Fruit fly (Drosophila melanogaster) whole organism, wandering third instar larva: ENCODE data around the gene Gr10a.

Source experiments
- Abd-B ChIP-seq: fragments of >200 bp; optimal IDR thresholded peaks from 2 replicates; lab custom pipeline; 2017; ENCODE audit warnings: missing biosample characterization, missing genetic modification characterization
- CG32264 ChIP-seq: fragments of 200-800 bp; sonication (Bioruptor generic); optimal IDR thresholded peaks from 2 replicates; lab custom pipeline; 2016; ENCODE audit warnings: missing biosample characterization, missing genetic modification characterization
- CG9705 ChIP-seq: fragments of 200-800 bp; sonication (Bioruptor generic); optimal IDR thresholded peaks from 2 replicates; lab custom pipeline; 2018; ENCODE audit warnings: missing biosample characterization, mild to moderate bottlenecking, missing genetic modification characterization
- GATAd ChIP-seq: sonication (Bioruptor generic); optimal IDR thresholded peaks from 2 replicates; lab custom pipeline; 2016; ENCODE audit warnings: missing biosample characterization, missing genetic modification characterization
- Hnf4 ChIP-seq: fragments of 200-800 bp; sonication (Bioruptor generic); optimal IDR thresholded peaks from 2 replicates; lab custom pipeline; 2016; ENCODE audit warnings: missing biosample characterization, mild to moderate bottlenecking, missing genetic modification characterization
- Hr78 ChIP-seq: fragments of >200 bp; optimal IDR thresholded peaks from 2 replicates; lab custom pipeline; 2017; ENCODE audit warnings: missing biosample characterization, missing genetic modification characterization
- Hr83 ChIP-seq: fragments of 200-300 bp; sonication (Bioruptor generic); optimal IDR thresholded peaks from 2 replicates; lab custom pipeline; 2016; ENCODE audit warnings: missing biosample characterization, mild to moderate bottlenecking, missing genetic modification characterization, moderate library complexity; ENCODE audit not compliant: poor library complexity, severe bottlenecking
- Jra ChIP-seq: sonication (Bioruptor generic); optimal IDR thresholded peaks from 2 replicates; lab custom pipeline; 2016; ENCODE audit warnings: missing biosample characterization, missing genetic modification characterization
- Myc ChIP-seq: fragments of >200 bp; optimal IDR thresholded peaks from 2 replicates; lab custom pipeline; 2017
- N ChIP-seq: fragments of >200 bp; optimal IDR thresholded peaks from 2 replicates; lab custom pipeline; 2018; ENCODE audit warnings: missing biosample characterization, missing external identifiers, missing genetic modification characterization
- OdsH ChIP-seq: fragments of 200-800 bp; sonication (Bioruptor generic); optimal IDR thresholded peaks from 2 replicates; lab custom pipeline; 2016; ENCODE audit warnings: missing biosample characterization, mild to moderate bottlenecking, missing genetic modification characterization
- Rel ChIP-seq, 2 experiments: fragments of 200-800 bp; sonication (Bioruptor generic) in 1 of 2; optimal IDR thresholded peaks; 2 replicates in 1 of 2; 3 replicates in 1 of 2; lab custom pipeline; 2016 to 2019; ENCODE audit warnings: mild to moderate bottlenecking in 2 of 2, missing biosample characterization in 2 of 2, missing genetic modification characterization in 2 of 2, moderate library complexity in 1 of 2
- Sp1 ChIP-seq: fragments of 200-800 bp; sonication (Bioruptor generic); optimal IDR thresholded peaks from 3 replicates; lab custom pipeline; 2019; ENCODE audit warnings: missing biosample characterization, mild to moderate bottlenecking, missing genetic modification characterization, moderate library complexity
- Vsx2 ChIP-seq: fragments of 200-300, 225-300 bp; sonication (Bioruptor generic); optimal IDR thresholded peaks from 2 replicates; lab custom pipeline; 2018; ENCODE audit warnings: missing biosample characterization, missing genetic modification characterization; ENCODE audit not compliant: partially characterized antibody
- br ChIP-seq: fragments of 200-800 bp; sonication (Bioruptor generic); optimal IDR thresholded peaks from 2 replicates; lab custom pipeline; 2016; ENCODE audit warnings: missing biosample characterization, missing genetic modification characterization
- brk ChIP-seq: fragments of 200-800 bp; sonication (Bioruptor generic); optimal IDR thresholded peaks from 2 replicates; lab custom pipeline; 2016; ENCODE audit warnings: missing biosample characterization, mild to moderate bottlenecking, missing genetic modification characterization
- dl ChIP-seq, 2 experiments: fragments of 175-275, 200-275 bp in 1 of 2; fragments of 200-275 bp in 1 of 2; sonication (Bioruptor generic); optimal IDR thresholded peaks; lab custom pipeline; 2018; ENCODE audit warnings: mild to moderate bottlenecking in 2 of 2, missing biosample characterization in 2 of 2, missing genetic modification characterization in 2 of 2, moderate library complexity in 2 of 2; ENCODE audit not compliant: partially characterized antibody in 2 of 2, insufficient read depth in 1 of 2
- dmrt93B ChIP-seq: fragments of 200-800 bp; sonication (Bioruptor generic); optimal IDR thresholded peaks from 2 replicates; lab custom pipeline; 2018; ENCODE audit warnings: missing biosample characterization, mild to moderate bottlenecking, missing genetic modification characterization
- dsf ChIP-seq: sonication (Bioruptor generic); optimal IDR thresholded peaks from 2 replicates; lab custom pipeline; 2016; ENCODE audit warnings: missing biosample characterization, missing genetic modification characterization, borderline replicate concordance
- fru ChIP-seq: fragments of 200-800 bp; sonication (Bioruptor generic); optimal IDR thresholded peaks from 3 replicates; lab custom pipeline; 2016; ENCODE audit warnings: missing biosample characterization, mild to moderate bottlenecking, missing genetic modification characterization
- jim ChIP-seq: fragments of 175-275, 200-325 bp; sonication (Bioruptor generic); optimal IDR thresholded peaks from 2 replicates; lab custom pipeline; 2016; ENCODE audit warnings: missing biosample characterization, mild to moderate bottlenecking, missing genetic modification characterization
- lola ChIP-seq: fragments of >200 bp; optimal IDR thresholded peaks from 2 replicates; lab custom pipeline; 2017; ENCODE audit warnings: missing biosample characterization, missing genetic modification characterization
- pan ChIP-seq: fragments of >200 bp; optimal IDR thresholded peaks from 2 replicates; lab custom pipeline; 2017
- rgr ChIP-seq: fragments of 200-800 bp; sonication (Bioruptor generic); optimal IDR thresholded peaks from 3 replicates; lab custom pipeline; 2016; ENCODE audit warnings: missing biosample characterization, mild to moderate bottlenecking, missing genetic modification characterization
- sv ChIP-seq: fragments of 200-800 bp; sonication (Bioruptor generic); optimal IDR thresholded peaks from 3 replicates; lab custom pipeline; 2016; ENCODE audit warnings: missing biosample characterization, missing genetic modification characterization
- tai ChIP-seq: sonication (Bioruptor generic); optimal IDR thresholded peaks from 2 replicates; lab custom pipeline; 2016; ENCODE audit warnings: missing biosample characterization, missing genetic modification characterization
- usp ChIP-seq: fragments of >200 bp; optimal IDR thresholded peaks from 2 replicates; lab custom pipeline; 2017; ENCODE audit warnings: missing biosample characterization, missing genetic modification characterization

Gene Gr10a

DNA sequence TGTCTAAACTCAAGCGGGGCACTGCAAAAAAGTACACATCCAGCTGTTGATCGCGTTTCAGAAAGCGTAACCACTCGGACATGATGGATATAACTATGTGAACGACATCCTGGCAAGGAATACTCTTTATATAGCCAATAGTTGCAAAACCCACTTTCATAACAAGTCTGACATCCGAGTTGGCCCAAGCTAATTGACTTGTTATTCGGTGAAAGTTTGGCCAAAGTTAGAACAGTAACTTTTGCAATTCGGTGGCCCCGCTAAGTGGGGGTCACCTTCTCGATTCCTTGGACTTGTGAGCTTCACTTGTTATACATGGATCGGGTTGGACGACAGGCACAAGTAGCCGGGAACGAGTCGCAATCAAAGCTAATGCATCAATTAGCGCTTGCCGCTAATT is at the start of gene Gr10a, which contains the start of gene Or10a:
Gr10a (minus strand) TSS at position 101 of the 400 bp plus-strand sequence.
Or10a (minus strand) TSS at position 101 of the 400 bp plus-strand sequence.
- TF ChIP-seq Abd-B (GFP tag; lab: Kevin White, UChicago) (no peak), Myc (lab: Kevin White, UChicago) (no peak), Sp1 (no peak), OdsH (GFP tag; lab: Kevin White, UChicago) (no peak), GATAd (GFP tag; lab: Kevin White, UChicago) (no peak), lola (GFP tag; lab: Kevin White, UChicago) (no peak), N (GFP tag; lab: Kevin White, UChicago) (no peak), brk (GFP tag; lab: Kevin White, UChicago) (no peak), br (GFP tag; lab: Kevin White, UChicago) (no peak)

DNA sequence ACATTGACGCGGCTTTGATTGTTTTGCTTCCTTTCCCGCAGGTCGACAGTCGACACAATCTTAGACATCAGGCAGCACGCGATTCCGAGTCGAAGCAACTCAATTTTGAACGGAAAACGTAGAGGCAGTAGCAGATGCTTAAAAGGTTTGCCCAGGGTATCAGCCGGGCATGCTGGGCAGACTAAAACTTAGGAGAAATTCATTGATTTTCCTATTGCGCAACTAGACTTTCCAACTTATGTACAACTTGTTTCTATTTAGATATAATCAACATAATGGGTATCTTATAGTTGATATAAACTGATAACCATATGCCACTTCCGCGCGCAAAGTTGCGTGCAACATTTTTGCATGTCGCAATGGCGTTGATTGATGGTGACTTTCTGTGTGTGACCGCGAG is 49.5 kb upstream of the Gr10a start:
- no peak for TF ChIP-seq dmrt93B (GFP tag; lab: Kevin White, UChicago)
- TF ChIP-seq sv (GFP tag; lab: Kevin White, UChicago): no peak
- TF ChIP-seq dl (GFP tag; optimal IDR thresholded peaks at IDR 0.05; lab: Kevin White, UChicago; ENCODE audit: insufficient read depth in 1 of 2, partially characterized antibody in 2 of 2): no peak
- no peak for TF ChIP-seq pan (lab: Kevin White, UChicago)
- TF ChIP-seq Abd-B (GFP tag; lab: Kevin White, UChicago): no peak
- TF ChIP-seq dsf (GFP tag; lab: Kevin White, UChicago): no peak
- no peak for TF ChIP-seq CG32264 (GFP tag; lab: Kevin White, UChicago)
- no peak for TF ChIP-seq Hr78 (GFP tag; lab: Kevin White, UChicago)
- no peak for TF ChIP-seq usp (GFP tag; lab: Kevin White, UChicago)
- TF ChIP-seq, all 38 proteins: peak for 0

DNA sequence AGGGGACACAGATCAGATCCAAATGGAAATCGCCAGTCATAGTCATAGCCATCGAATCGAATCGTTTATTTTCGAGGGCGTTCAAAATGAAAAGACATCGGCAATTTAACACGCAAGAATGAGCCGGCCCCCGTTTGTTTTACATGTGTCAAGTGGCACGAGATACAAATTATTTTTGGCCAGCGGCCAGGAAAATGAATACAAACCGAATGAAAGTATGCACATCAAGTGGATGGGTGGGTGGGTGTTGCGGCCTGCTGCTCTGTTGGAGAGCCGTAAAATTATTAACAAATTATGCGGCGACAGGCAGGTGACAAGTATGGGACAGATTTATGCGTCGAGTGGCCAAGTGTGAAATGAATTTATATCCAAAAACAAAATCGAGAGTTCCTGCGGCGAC is 46.8 kb upstream of the Gr10a start:
- TF ChIP-seq jim (GFP tag; lab: Kevin White, UChicago): no peak
- no peak for TF ChIP-seq CG32264 (GFP tag; lab: Kevin White, UChicago)
- TF ChIP-seq Hr78 (GFP tag; lab: Kevin White, UChicago): no peak
- TF ChIP-seq tai (GFP tag; lab: Kevin White, UChicago): no peak
- TF ChIP-seq Jra (GFP tag; lab: Kevin White, UChicago): no peak
- TF ChIP-seq Vsx2 (GFP tag; lab: Kevin White, UChicago): no peak
- TF ChIP-seq sv (GFP tag; lab: Kevin White, UChicago): no peak
- TF ChIP-seq dsf (GFP tag; lab: Kevin White, UChicago): no peak
- TF ChIP-seq dmrt93B (GFP tag; lab: Kevin White, UChicago): no peak
- TF ChIP-seq CG9705 (GFP tag; lab: Kevin White, UChicago): no peak
- TF ChIP-seq Hnf4 (GFP tag; lab: Kevin White, UChicago): no peak
- no peak for TF ChIP-seq Sp1

DNA sequence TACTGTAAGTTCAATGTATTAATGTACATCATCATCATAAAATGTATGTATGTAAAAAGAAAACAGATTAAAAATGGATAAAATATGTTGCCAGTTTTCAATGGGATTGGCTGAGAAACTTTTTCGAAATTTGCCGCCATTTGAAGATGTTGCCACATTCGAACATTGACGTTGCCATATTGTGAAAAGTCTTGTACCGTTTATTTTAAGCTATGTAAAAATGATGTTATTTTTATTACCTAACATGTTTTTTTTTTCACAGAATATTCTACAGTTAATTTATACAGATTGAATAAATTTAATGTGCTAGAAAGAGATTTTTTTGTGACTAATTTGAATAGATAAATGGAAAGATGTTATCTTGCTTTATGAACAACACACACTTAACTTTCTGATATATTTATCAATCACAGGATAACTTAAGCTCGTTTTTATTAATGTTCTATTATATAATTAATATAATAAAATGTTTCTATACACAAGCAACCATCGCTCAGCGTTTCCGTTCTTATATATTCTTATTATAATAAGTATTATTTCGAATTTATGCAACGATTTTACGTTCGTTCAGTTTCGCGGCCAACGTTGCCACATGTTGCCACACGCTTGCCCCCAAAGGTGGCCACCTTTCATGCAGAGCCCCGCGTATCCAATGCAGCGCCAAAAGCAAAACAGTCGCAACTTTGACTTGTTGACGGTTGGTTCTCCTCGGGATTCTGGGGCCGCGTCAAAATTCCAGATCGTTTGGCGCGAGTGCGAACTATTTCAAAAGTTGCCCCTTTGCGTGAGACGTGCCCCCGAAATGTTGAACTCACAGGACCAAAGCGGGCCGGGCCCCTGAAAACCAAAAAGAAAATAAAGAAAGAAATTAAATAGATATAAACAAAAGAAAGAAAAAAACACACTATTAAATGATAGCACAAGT is 42.0 kb upstream of the Gr10a start, which contains the start of gene CG43155:
CG43155 (plus strand) TSS at position 875 of the 925 bp plus-strand sequence.
- TF ChIP-seq pan (lab: Kevin White, UChicago) (no peak), fru (GFP tag; lab: Kevin White, UChicago) (no peak), Rel (GFP tag; optimal IDR thresholded peaks at IDR 0.05; lab: Kevin White, UChicago) (no peak), Rel (tag; optimal IDR thresholded peaks at IDR 0.05; lab: Kevin White, UChicago) (no peak)

DNA sequence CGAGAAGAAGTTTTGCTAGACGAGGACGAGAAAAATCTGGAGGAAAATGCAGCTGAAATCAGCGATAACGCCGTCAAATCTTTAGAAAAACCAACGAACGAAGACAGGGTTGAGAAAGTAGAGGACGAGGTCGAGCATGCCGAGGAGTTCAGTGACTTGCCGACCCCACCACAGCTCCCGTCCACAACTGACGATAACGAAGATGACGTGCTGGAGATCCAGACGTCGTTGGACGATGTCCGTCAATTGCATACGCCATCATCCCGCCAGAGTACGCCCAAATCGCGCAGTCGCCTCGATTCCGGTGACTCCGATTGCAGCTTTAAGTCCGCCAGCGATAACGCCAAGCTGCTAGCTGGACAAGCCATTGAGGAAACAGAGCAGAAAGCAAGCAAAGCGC is 39.9 kb upstream of the Gr10a start:
- no peak for TF ChIP-seq tai (GFP tag; lab: Kevin White, UChicago)
- TF ChIP-seq rgr (GFP tag; lab: Kevin White, UChicago): no peak
- no peak for TF ChIP-seq Hr83
- TF ChIP-seq fru (GFP tag; lab: Kevin White, UChicago): no peak
